Fruit fly (Drosophila melanogaster): ENCODE measurements around the gene caps.

- TF ChIP-seq CG8478 (optimal IDR thresholded peaks at IDR 0.05), result no peak
- TF ChIP-seq CTCF (optimal IDR thresholded peaks at IDR 0.05), result no peak
Measured at dm6 chr3L:13231189-13231588, 2.7 kb downstream of the caps start.

Measured in S2 (cell line).